Fruit fly (Drosophila melanogaster) whole organism, embryonic: ENCODE data around the gene Psn.
A peak's percentile ranks its signal among the peaks of the same experiment; 100 is the strongest.

Experiments
- B-H1 ChIP-seq: fragments of 200-800 bp; sonication (Bioruptor generic); IDR thresholded peaks from 3 replicates; pipeline ENCODE4 v1.3.6; 2022; ENCODE audit warnings: missing biosample characterization, missing genetic modification characterization
- CG10543 ChIP-seq: fragments of 200-800 bp; sonication (Bioruptor generic); optimal IDR thresholded peaks from 3 replicates; lab custom pipeline; 2017; ENCODE audit warnings: missing biosample characterization, mild to moderate bottlenecking, missing genetic modification characterization, moderate library complexity
- CG11456 ChIP-seq: fragments of 200-800 bp; sonication (Bioruptor generic); IDR thresholded peaks from 3 replicates; pipeline ENCODE4 v1.3.6; 2022; ENCODE audit warnings: missing biosample characterization, missing genetic modification characterization
- CG12104 ChIP-seq: fragments of 200-800 bp; sonication (Bioruptor generic); optimal IDR thresholded peaks from 3 replicates; lab custom pipeline; 2016; ENCODE audit warnings: missing biosample characterization, missing genetic modification characterization
- CG12769 ChIP-seq: fragments of 200-800 bp; sonication (Bioruptor generic); optimal IDR thresholded peaks from 2 replicates; lab custom pipeline; 2019; ENCODE audit warnings: missing biosample characterization, mild to moderate bottlenecking, missing genetic modification characterization, moderate library complexity
- CG14860 ChIP-seq: fragments of 200-800 bp; sonication (Bioruptor generic); IDR thresholded peaks from 3 replicates; pipeline ENCODE4 v1.3.6; 2022; ENCODE audit warnings: missing biosample characterization, missing genetic modification characterization; ENCODE audit not compliant: partially characterized antibody
- CG16779 ChIP-seq: fragments of 200-800 bp; sonication (Bioruptor generic); IDR thresholded peaks from 2 replicates; pipeline ENCODE4 v1.3.6; 2022; ENCODE audit warnings: missing biosample characterization, missing genetic modification characterization
- CG16813 ChIP-seq: fragments of 200-800 bp; sonication (Bioruptor generic); IDR thresholded peaks from 3 replicates; pipeline ENCODE4 v1.3.6; 2022; ENCODE audit warnings: missing biosample characterization, missing genetic modification characterization; ENCODE audit not compliant: partially characterized antibody
- CG17361 ChIP-seq: fragments of 200-800 bp; sonication (Bioruptor generic); IDR thresholded peaks from 3 replicates; pipeline ENCODE4 v1.3.6; 2022; ENCODE audit warnings: missing biosample characterization, missing genetic modification characterization
- CG17385 ChIP-seq: fragments of 200-800 bp; sonication (Bioruptor generic); optimal IDR thresholded peaks from 3 replicates; lab custom pipeline; 2018; ENCODE audit warnings: missing biosample characterization, mild to moderate bottlenecking, missing genetic modification characterization
- CG18764 ChIP-seq: fragments of 200-800 bp; sonication (Bioruptor generic); optimal IDR thresholded peaks from 3 replicates; lab custom pipeline; 2016; ENCODE audit warnings: missing biosample characterization, missing genetic modification characterization
- CG31224 ChIP-seq: fragments of 200-800 bp; sonication (Bioruptor generic); IDR thresholded peaks from 2 replicates; pipeline ENCODE4 v1.3.6; 2022; ENCODE audit warnings: missing biosample characterization, missing genetic modification characterization
- CG34422 ChIP-seq: fragments of 200-800 bp; sonication (Bioruptor generic); IDR thresholded peaks from 3 replicates; pipeline ENCODE4 v1.3.6; 2022; ENCODE audit warnings: missing biosample characterization, missing genetic modification characterization
- CG3847 ChIP-seq: fragments of 200-800 bp; sonication (Bioruptor generic); IDR thresholded peaks from 2 replicates; pipeline ENCODE4 v1.3.6; 2022; ENCODE audit warnings: missing biosample characterization, missing genetic modification characterization
- CG3995 ChIP-seq: fragments of 200-800 bp; sonication (Bioruptor generic); optimal IDR thresholded peaks from 3 replicates; lab custom pipeline; 2016; ENCODE audit warnings: missing biosample characterization, missing genetic modification characterization
- CG42726 ChIP-seq: fragments of 200-800 bp; sonication (Bioruptor generic); IDR thresholded peaks from 2 replicates; pipeline ENCODE4 v1.3.6; 2022; ENCODE audit warnings: missing biosample characterization, missing genetic modification characterization; ENCODE audit not compliant: partially characterized antibody
- CG4617 ChIP-seq: fragments of 200-800 bp; sonication (Bioruptor generic); optimal IDR thresholded peaks from 3 replicates; lab custom pipeline; 2016; ENCODE audit warnings: missing biosample characterization, missing genetic modification characterization, borderline replicate concordance
- CG6683 ChIP-seq: fragments of 200-800 bp; sonication (Bioruptor generic); optimal IDR thresholded peaks from 2 replicates; lab custom pipeline; 2017; ENCODE audit warnings: missing biosample characterization, mild to moderate bottlenecking, missing genetic modification characterization, missing genetic modification reagents
- CG6765 ChIP-seq: fragments of 200-800 bp; sonication (Bioruptor generic); optimal IDR thresholded peaks from 3 replicates; lab custom pipeline; 2017; ENCODE audit warnings: missing biosample characterization, mild to moderate bottlenecking, missing genetic modification characterization
- CG7928 ChIP-seq: fragments of 200-800 bp; sonication (Bioruptor generic); optimal IDR thresholded peaks from 2 replicates; lab custom pipeline; 2017; ENCODE audit warnings: missing biosample characterization, mild to moderate bottlenecking, missing genetic modification characterization
- CG9932 ChIP-seq: fragments of 200-800 bp; sonication (Bioruptor generic); IDR thresholded peaks from 2 replicates; pipeline ENCODE4 v1.3.6; 2022; ENCODE audit warnings: missing biosample characterization, missing genetic modification characterization
- Dek ChIP-seq: fragments of 200-800 bp; sonication (Bioruptor generic); optimal IDR thresholded peaks from 3 replicates; lab custom pipeline; 2019; ENCODE audit warnings: missing biosample characterization, mild to moderate bottlenecking, missing genetic modification characterization, moderate library complexity
- Dip2 ChIP-seq: fragments of 200-800 bp; sonication (Bioruptor generic); IDR thresholded peaks from 2 replicates; pipeline ENCODE4 v1.3.6; 2022; ENCODE audit warnings: missing biosample characterization, missing genetic modification characterization
- Dref ChIP-seq: fragments of 200-800 bp; sonication (Bioruptor generic); IDR thresholded peaks from 2 replicates; pipeline ENCODE4 v1.3.6; 2022; ENCODE audit warnings: missing biosample characterization, missing genetic modification characterization
- Drgx ChIP-seq: fragments of 200-800 bp; sonication (Bioruptor generic); IDR thresholded peaks from 2 replicates; pipeline ENCODE4 v1.3.6; 2022; ENCODE audit warnings: missing biosample characterization, missing genetic modification characterization
- Elba2 ChIP-seq: fragments of 200-800 bp; sonication (Bioruptor generic); optimal IDR thresholded peaks from 3 replicates; lab custom pipeline; 2016; ENCODE audit warnings: missing biosample characterization, missing genetic modification characterization
- Ets97D ChIP-seq: fragments of 200-800 bp; sonication (Bioruptor generic); optimal IDR thresholded peaks from 3 replicates; lab custom pipeline; 2016; ENCODE audit warnings: missing biosample characterization, missing genetic modification characterization
- HLHmδ ChIP-seq: fragments of 200-800 bp; sonication (Bioruptor generic); optimal IDR thresholded peaks from 2 replicates; lab custom pipeline; 2018; ENCODE audit warnings: missing biosample characterization, mild to moderate bottlenecking, missing genetic modification characterization, moderate library complexity
- Hr39 ChIP-seq: fragments of >200 bp; optimal IDR thresholded peaks from 2 replicates; lab custom pipeline; 2017
- Optix ChIP-seq: fragments of 200-800 bp; sonication (Bioruptor generic); IDR thresholded peaks from 3 replicates; pipeline ENCODE4 v1.3.6; 2022; ENCODE audit warnings: missing biosample characterization, missing genetic modification characterization
- Rfx ChIP-seq: fragments of 200-800 bp; sonication (Bioruptor generic); IDR thresholded peaks from 2 replicates; pipeline ENCODE4 v1.3.6; 2022; ENCODE audit warnings: missing biosample characterization, missing genetic modification characterization
- Scr ChIP-seq: fragments of 200-800 bp; sonication (Bioruptor generic); IDR thresholded peaks from 2 replicates; pipeline ENCODE4 v1.3.6; 2022; ENCODE audit warnings: missing biosample characterization, missing genetic modification characterization; ENCODE audit not compliant: partially characterized antibody
- bab2 ChIP-seq: fragments of 200-800 bp; sonication (Bioruptor generic); optimal IDR thresholded peaks from 2 replicates; lab custom pipeline; 2016; ENCODE audit warnings: missing biosample characterization, missing genetic modification characterization
- btn ChIP-seq: fragments of 200-800 bp; sonication (Bioruptor generic); optimal IDR thresholded peaks from 2 replicates; lab custom pipeline; 2016; ENCODE audit warnings: missing biosample characterization, missing genetic modification characterization
- caup ChIP-seq: fragments of 200-800 bp; sonication (Bioruptor generic); optimal IDR thresholded peaks from 3 replicates; lab custom pipeline; 2017; ENCODE audit warnings: missing biosample characterization, mild to moderate bottlenecking, missing genetic modification characterization, moderate library complexity; ENCODE audit not compliant: severe bottlenecking
- chm ChIP-seq: fragments of 200-800 bp; sonication (Bioruptor generic); IDR thresholded peaks from 2 replicates; pipeline ENCODE4 v1.3.6; 2022; ENCODE audit warnings: missing biosample characterization, missing genetic modification characterization
- corto ChIP-seq: fragments of 200-800 bp; sonication (Bioruptor generic); optimal IDR thresholded peaks from 2 replicates; lab custom pipeline; 2016; ENCODE audit warnings: missing biosample characterization, mild to moderate bottlenecking, missing genetic modification characterization, moderate library complexity
- en ChIP-seq: fragments of 200-800 bp; sonication (Bioruptor generic); optimal IDR thresholded peaks from 2 replicates; lab custom pipeline; 2016; ENCODE audit warnings: missing biosample characterization, missing genetic modification characterization
- fu2 ChIP-seq: fragments of 200-800 bp; sonication (Bioruptor generic); optimal IDR thresholded peaks from 2 replicates; lab custom pipeline; 2016; ENCODE audit warnings: missing biosample characterization, missing genetic modification characterization
- gfzf ChIP-seq: fragments of 200-800 bp; sonication (Bioruptor generic); optimal IDR thresholded peaks from 2 replicates; lab custom pipeline; 2016; ENCODE audit warnings: missing biosample characterization, mild to moderate bottlenecking, missing genetic modification characterization, moderate library complexity
- grau ChIP-seq: fragments of 200-800 bp; optimal IDR thresholded peaks from 3 replicates; lab custom pipeline; 2019; ENCODE audit warnings: missing biosample characterization, mild to moderate bottlenecking, missing genetic modification characterization, moderate library complexity
- kni ChIP-seq: fragments of 200-800 bp; sonication (Bioruptor generic); optimal IDR thresholded peaks from 3 replicates; lab custom pipeline; 2017; ENCODE audit warnings: mild to moderate bottlenecking, missing biosample characterization, missing genetic modification reagents, missing genetic modification characterization
- mirr ChIP-seq: fragments of 200-800 bp; sonication (Bioruptor generic); optimal IDR thresholded peaks from 3 replicates; lab custom pipeline; 2018; ENCODE audit warnings: missing biosample characterization, mild to moderate bottlenecking, missing genetic modification characterization
- sens-2 ChIP-seq: fragments of 200-800 bp; sonication (Bioruptor generic); IDR thresholded peaks from 2 replicates; pipeline ENCODE4 v1.3.6; 2022; ENCODE audit warnings: missing biosample characterization, missing genetic modification characterization
- ssp ChIP-seq: fragments of 200-800 bp; sonication (Bioruptor generic); IDR thresholded peaks from 2 replicates; pipeline ENCODE4 v1.3.6; 2022; ENCODE audit warnings: missing biosample characterization, missing genetic modification characterization
- sug ChIP-seq: fragments of 200-800 bp; optimal IDR thresholded peaks from 2 replicates; lab custom pipeline; 2019; ENCODE audit warnings: missing biosample characterization, mild to moderate bottlenecking, missing genetic modification characterization, moderate library complexity
- tll ChIP-seq, 2 experiments: fragments of 200-800 bp in 1 of 2; fragments of >200 bp in 1 of 2; sonication (Bioruptor generic) in 1 of 2; optimal IDR thresholded peaks; 2 replicates each; lab custom pipeline; 2017 to 2019; ENCODE audit warnings: missing biosample characterization in 2 of 2, missing genetic modification characterization in 2 of 2, mild to moderate bottlenecking in 1 of 2, moderate library complexity in 1 of 2
- usp ChIP-seq: fragments of >200 bp; optimal IDR thresholded peaks from 2 replicates; lab custom pipeline; 2017; ENCODE audit warnings: missing biosample characterization, missing genetic modification characterization
- wor ChIP-seq: fragments of 200-800 bp; sonication (Bioruptor generic); IDR thresholded peaks from 2 replicates; pipeline ENCODE4 v1.3.6; 2022; ENCODE audit warnings: missing biosample characterization, missing genetic modification characterization
- zen2 ChIP-seq: fragments of 200-800 bp; sonication (Bioruptor generic); IDR thresholded peaks from 3 replicates; pipeline ENCODE4 v1.3.6; 2022; ENCODE audit warnings: missing biosample characterization, missing genetic modification characterization; ENCODE audit not compliant: partially characterized antibody

Gene Psn

DNA sequence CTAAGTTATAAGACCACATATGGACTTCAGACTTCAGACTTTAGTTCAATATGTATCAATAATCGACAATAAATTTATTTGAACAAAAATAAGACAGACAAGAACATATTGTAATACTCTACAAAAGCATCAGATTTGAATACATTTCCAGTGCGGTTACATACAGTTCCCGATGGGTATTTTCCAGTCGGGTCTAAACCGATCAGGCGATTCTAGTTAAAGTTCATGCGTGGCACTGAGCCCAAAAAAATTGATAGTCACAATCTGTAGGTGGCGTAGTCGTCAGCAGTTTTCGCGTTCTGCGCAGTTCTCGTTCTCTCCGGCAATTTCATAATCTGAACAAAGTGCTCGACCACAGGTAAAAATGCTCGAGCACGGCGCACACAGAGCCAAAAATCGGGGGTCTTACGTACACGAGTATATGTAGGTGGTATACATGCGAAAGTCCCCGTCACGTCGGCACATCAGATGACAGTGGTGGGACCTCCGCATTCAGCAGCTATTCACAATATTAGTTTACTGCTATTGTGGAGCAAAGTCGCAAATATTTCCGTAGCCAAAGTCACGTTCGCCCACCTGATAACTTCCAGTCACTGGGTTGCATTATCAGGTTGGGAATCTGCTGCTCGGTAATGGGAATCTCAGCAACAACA lies 36.9 kb upstream of the Psn start (continued):
- TF ChIP-seq gfzf: no peak
- TF ChIP-seq CG11456 (GFP tag; lab: Robert Waterston, UW): no peak; the same call in 2 of the 3 replicates
- no peak for TF ChIP-seq wor (GFP tag; lab: Robert Waterston, UW)
- TF ChIP-seq Dref (GFP tag; lab: Robert Waterston, UW): 0 out of 2 replicates have a peak, but pooled peaks have one; percentile 15
- TF ChIP-seq CG10543 (GFP tag; lab: Kevin White, UChicago): peak; percentile 90
- peak; percentile 30 for TF ChIP-seq CG17385
- no peak for TF ChIP-seq CG7928 (GFP tag; lab: Kevin White, UChicago)
- peak; percentile 63 for TF ChIP-seq mirr (GFP tag; lab: Kevin White, UChicago)
- peak; percentile 73 for TF ChIP-seq CG12769 (tag; lab: Kevin White, UChicago)
- TF ChIP-seq tll (GFP tag; optimal IDR thresholded peaks at IDR 0.05; lab: Kevin White, UChicago): no peak
- TF ChIP-seq CG6765 (GFP tag; lab: Kevin White, UChicago): peak; percentile 34
- peak; percentile 75 for TF ChIP-seq Rfx
- peak; percentile 11 for TF ChIP-seq Ets97D
- TF ChIP-seq CG4617: no peak
- no peak for TF ChIP-seq B-H1 (GFP tag; lab: Robert Waterston, UW)
- TF ChIP-seq CG3847 (GFP tag; lab: Robert Waterston, UW): no peak
- TF ChIP-seq kni (GFP tag; lab: Kevin White, UChicago): no peak
- 0 out of 2 replicates have a peak, but pooled peaks have one; percentile 38 for TF ChIP-seq Drgx (GFP tag; lab: Robert Waterston, UW)
- TF ChIP-seq Dek: peak; percentile 28
- no peak for TF ChIP-seq zen2 (GFP tag; lab: Robert Waterston, UW)
- no peak for TF ChIP-seq sens-2 (GFP tag; lab: Robert Waterston, UW)
- TF ChIP-seq CG31224 (GFP tag; lab: Robert Waterston, UW): no peak
- no peak for TF ChIP-seq CG16813
- no peak for TF ChIP-seq corto (GFP tag; lab: Kevin White, UChicago)
- TF ChIP-seq ssp (GFP tag; lab: Robert Waterston, UW): no peak
- TF ChIP-seq CG18764: no peak
- no peak for TF ChIP-seq Scr (GFP tag; lab: Robert Waterston, UW)
- TF ChIP-seq bab2 (GFP tag; lab: Kevin White, UChicago): peak; percentile 32
- TF ChIP-seq CG6683: peak; percentile 19
- TF ChIP-seq CG42726 (GFP tag; lab: Robert Waterston, UW): no peak
- TF ChIP-seq btn (GFP tag; lab: Kevin White, UChicago): no peak
- peak; percentile 64 for TF ChIP-seq grau (tag; lab: Kevin White, UChicago)
- TF ChIP-seq CG14860: no peak
- TF ChIP-seq Hr39 (lab: Kevin White, UChicago): no peak
- peak; percentile 62 for TF ChIP-seq CG9932 (GFP tag; lab: Robert Waterston, UW)
- no peak for TF ChIP-seq CG12104 (GFP tag; lab: Kevin White, UChicago)
- TF ChIP-seq Dip2 (GFP tag; lab: Robert Waterston, UW): no peak
- no peak for TF ChIP-seq CG34422 (GFP tag; lab: Robert Waterston, UW)
- peak; percentile 73 for TF ChIP-seq sug (tag; lab: Kevin White, UChicago)
- no peak for TF ChIP-seq HLHmδ (GFP tag; lab: Kevin White, UChicago)
- TF ChIP-seq Elba2 (GFP tag; lab: Kevin White, UChicago): no peak
- TF ChIP-seq usp (GFP tag; lab: Kevin White, UChicago): no peak
- TF ChIP-seq CG17361: peak; percentile 51; the same call in 1 of the 3 replicates
- peak; percentile 46 for TF ChIP-seq caup (GFP tag; lab: Kevin White, UChicago)
- TF ChIP-seq fu2 (GFP tag; lab: Kevin White, UChicago): peak; percentile 19
- no peak for TF ChIP-seq en (GFP tag; lab: Kevin White, UChicago)
- no peak for TF ChIP-seq CG16779
- TF ChIP-seq CG3995 (GFP tag; lab: Kevin White, UChicago): peak; percentile 95
- TF ChIP-seq chm (GFP tag; lab: Robert Waterston, UW): peak; percentile 29; the same call in 1 of the 2 replicates
- no peak for TF ChIP-seq Optix (GFP tag; lab: Robert Waterston, UW)
